Worm (Caenorhabditis elegans) whole organism, early embryonic: ENCODE results near the gene srlf-15.

Experiments
- B0310.2 ChIP-seq: sonication (generic microtip); optimal IDR thresholded peaks from 2 replicates; lab custom pipeline; 2016; ENCODE audit warnings: mild to moderate bottlenecking, missing genetic modification characterization, missing compliant biosample characterization
- aly-1 ChIP-seq: sonication (generic microtip); optimal IDR thresholded peaks from 2 replicates; lab custom pipeline; 2016; ENCODE audit warnings: missing genetic modification characterization, missing compliant biosample characterization
- ama-1 ChIP-seq: fragments of 150-350 bp; optimal IDR thresholded peaks from 2 replicates; lab custom pipeline; 2014
- ceh-13 ChIP-seq: fragments of 200-800 bp; sonication (Bioruptor generic); optimal IDR thresholded peaks from 2 replicates; lab custom pipeline; 2018; ENCODE audit warnings: mild to moderate bottlenecking, missing genetic modification characterization, missing compliant biosample characterization
- ceh-36 ChIP-seq: sonication (generic microtip); optimal IDR thresholded peaks from 2 replicates; lab custom pipeline; 2016; ENCODE audit warnings: missing genetic modification characterization, inconsistent platforms, missing compliant biosample characterization
- ets-7 ChIP-seq: sonication (generic microtip); optimal IDR thresholded peaks from 2 replicates; lab custom pipeline; 2016; ENCODE audit warnings: missing genotype, missing genetic modification characterization, missing compliant biosample characterization
- flt-1 ChIP-seq: fragments of 200-800 bp; sonication (Bioruptor generic); IDR thresholded peaks from 2 replicates; pipeline ENCODE4 v1.3.6; 2022; ENCODE audit warnings: missing genetic modification characterization, missing compliant biosample characterization
- hmbx-1 ChIP-seq: sonication (generic microtip); optimal IDR thresholded peaks from 2 replicates; lab custom pipeline; 2016; ENCODE audit warnings: mild to moderate bottlenecking, missing genetic modification characterization, missing compliant biosample characterization
- hmg-4 ChIP-seq: fragments of 200-800 bp; sonication (Bioruptor generic); optimal IDR thresholded peaks from 2 replicates; lab custom pipeline; 2018; ENCODE audit warnings: mild to moderate bottlenecking, missing genetic modification characterization, missing compliant biosample characterization
- scrt-1 ChIP-seq: fragments of 200-800 bp; sonication (Bioruptor generic); IDR thresholded peaks from 2 replicates; pipeline ENCODE4 v1.3.6; 2022; ENCODE audit warnings: missing genetic modification characterization, missing compliant biosample characterization
- sea-1 ChIP-seq: fragments of 200-800 bp; sonication (Bioruptor generic); conservative IDR thresholded peaks from 2 replicates; pipeline ENCODE4 v1.3.6; 2022; ENCODE audit warnings: missing genetic modification characterization, missing compliant biosample characterization
- tbx-11 ChIP-seq: fragments of 200-800 bp; sonication (Bioruptor generic); IDR thresholded peaks from 2 replicates; pipeline ENCODE4 v1.3.6; 2022; ENCODE audit warnings: missing genetic modification characterization, missing compliant biosample characterization
- tbx-37 ChIP-seq: fragments of 200-800 bp; sonication (Bioruptor generic); conservative IDR thresholded peaks from 2 replicates; pipeline ENCODE4 v1.3.6; 2022; ENCODE audit warnings: missing genetic modification reagents, missing genetic modification characterization, missing compliant biosample characterization

- TF ChIP-seq aly-1 (tag; lab: Kevin White, UChicago) (no peak), hmbx-1 (tag; lab: Kevin White, UChicago) (no peak), ceh-36 (tag; lab: Kevin White, UChicago) (no peak), ama-1 (no peak), flt-1 (no peak), ceh-13 (GFP tag; lab: Kevin White, UChicago) (no peak), hmg-4 (GFP tag; lab: Kevin White, UChicago) (no peak), B0310.2 (no peak), sea-1 (GFP tag; lab: Robert Waterston, UW) (no peak), tbx-37 (GFP tag; lab: Robert Waterston, UW) (no peak), tbx-11 (no peak), ets-7 (tag; lab: Kevin White, UChicago) (no peak), scrt-1 (GFP tag; lab: Robert Waterston, UW) (no peak)
Measured at ce11 chrII:11032812-11033211, 3.1 kb upstream of the srlf-15 start.
